Fruit fly (Drosophila melanogaster) whole organism, embryonic: ENCODE measurements around the gene CG11249.
A peak's percentile ranks its signal among the peaks of the same experiment; 100 is the strongest.

Experiments
- CG10147 ChIP-seq: fragments of 200-800 bp; sonication (Bioruptor generic); optimal IDR thresholded peaks from 2 replicates; lab custom pipeline; 2019; ENCODE audit warnings: missing biosample characterization, mild to moderate bottlenecking, missing genetic modification characterization, moderate library complexity
- CG1024 ChIP-seq: fragments of 200-800 bp; sonication (Bioruptor generic); IDR thresholded peaks from 2 replicates; pipeline ENCODE4 v1.3.6; 2022; ENCODE audit warnings: missing biosample characterization, missing genetic modification characterization
- CG10321 ChIP-seq: fragments of 200-800 bp; sonication (Bioruptor generic); IDR thresholded peaks from 2 replicates; pipeline ENCODE4 v1.3.6; 2022; ENCODE audit warnings: missing biosample characterization, missing genetic modification characterization
- CG10462 ChIP-seq: fragments of 200-800 bp; sonication (Bioruptor generic); optimal IDR thresholded peaks from 2 replicates; lab custom pipeline; 2016; ENCODE audit warnings: missing biosample characterization, missing genetic modification characterization
- CG1233 ChIP-seq: fragments of 200-800 bp; sonication (Bioruptor generic); optimal IDR thresholded peaks from 4 replicates; lab custom pipeline; 2018; ENCODE audit warnings: missing biosample characterization, mild to moderate bottlenecking, missing genetic modification characterization
- CG12659 ChIP-seq: fragments of 200-800 bp; sonication (Bioruptor generic); optimal IDR thresholded peaks from 3 replicates; lab custom pipeline; 2017; ENCODE audit warnings: mild to moderate bottlenecking, missing biosample characterization, missing genetic modification reagents, missing genetic modification characterization
- CG13123 ChIP-seq: fragments of 200-800 bp; sonication (Bioruptor generic); optimal IDR thresholded peaks from 2 replicates; lab custom pipeline; 2016; ENCODE audit warnings: missing biosample characterization, missing genetic modification characterization
- CG13424 ChIP-seq: fragments of 200-800 bp; sonication (Bioruptor generic); optimal IDR thresholded peaks from 2 replicates; lab custom pipeline; 2019; ENCODE audit warnings: missing biosample characterization, mild to moderate bottlenecking, missing genetic modification characterization, moderate library complexity
- CG14667 ChIP-seq: fragments of 200-800 bp; sonication (Bioruptor generic); IDR thresholded peaks from 2 replicates; pipeline ENCODE4 v1.3.6; 2022; ENCODE audit warnings: missing biosample characterization, missing genetic modification characterization
- CG15514 ChIP-seq: fragments of 200-800 bp; sonication (Bioruptor generic); optimal IDR thresholded peaks from 3 replicates; lab custom pipeline; 2017; ENCODE audit warnings: missing biosample characterization, missing genetic modification characterization, mild to moderate bottlenecking, moderate library complexity, missing genetic modification reagents
- CG16813 ChIP-seq: fragments of 200-800 bp; sonication (Bioruptor generic); IDR thresholded peaks from 3 replicates; pipeline ENCODE4 v1.3.6; 2022; ENCODE audit warnings: missing biosample characterization, missing genetic modification characterization; ENCODE audit not compliant: partially characterized antibody
- CG17829 ChIP-seq: fragments of 200-800 bp; optimal IDR thresholded peaks from 2 replicates; lab custom pipeline; 2019; ENCODE audit warnings: missing biosample characterization, mild to moderate bottlenecking, missing genetic modification characterization, moderate library complexity
- CG2120 ChIP-seq: fragments of 200-800 bp; sonication (Bioruptor generic); optimal IDR thresholded peaks from 3 replicates; lab custom pipeline; 2016; ENCODE audit warnings: missing biosample characterization, missing genetic modification characterization
- CG30020 ChIP-seq: fragments of 200-800 bp; optimal IDR thresholded peaks from 2 replicates; lab custom pipeline; 2019; ENCODE audit warnings: missing biosample characterization, mild to moderate bottlenecking, missing genetic modification characterization, moderate library complexity
- CG31441 ChIP-seq: fragments of 200-800 bp; sonication (Bioruptor generic); IDR thresholded peaks from 2 replicates; pipeline ENCODE4 v1.3.6; 2022; ENCODE audit warnings: missing biosample characterization, missing genetic modification characterization
- CG34224 ChIP-seq: fragments of 200-800 bp; sonication (Bioruptor generic); IDR thresholded peaks from 3 replicates; pipeline ENCODE4 v1.3.6; 2022; ENCODE audit warnings: missing biosample characterization, missing genetic modification characterization; ENCODE audit not compliant: partially characterized antibody
- CG43689 ChIP-seq: fragments of 200-800 bp; sonication (Bioruptor generic); IDR thresholded peaks from 2 replicates; pipeline ENCODE4 v1.3.6; 2022; ENCODE audit warnings: missing biosample characterization, missing genetic modification characterization
- CG6765 ChIP-seq: fragments of 200-800 bp; sonication (Bioruptor generic); optimal IDR thresholded peaks from 3 replicates; lab custom pipeline; 2017; ENCODE audit warnings: missing biosample characterization, mild to moderate bottlenecking, missing genetic modification characterization
- CG7357 ChIP-seq: fragments of 200-800 bp; sonication (Bioruptor generic); IDR thresholded peaks from 3 replicates; pipeline ENCODE4 v1.3.6; 2022; ENCODE audit warnings: missing biosample characterization, missing genetic modification characterization
- CG7786 ChIP-seq: fragments of 200-800 bp; sonication (Bioruptor generic); optimal IDR thresholded peaks from 2 replicates; lab custom pipeline; 2016; ENCODE audit warnings: missing biosample characterization, missing genetic modification characterization
- CG9797 ChIP-seq: fragments of 200-800 bp; sonication (Bioruptor generic); optimal IDR thresholded peaks from 3 replicates; lab custom pipeline; 2018; ENCODE audit warnings: missing biosample characterization, mild to moderate bottlenecking, missing genetic modification characterization
- CTCF ChIP-seq: fragments of 200-800 bp; sonication (Bioruptor generic); optimal IDR thresholded peaks from 2 replicates; lab custom pipeline; 2017; ENCODE audit warnings: missing biosample characterization, mild to moderate bottlenecking, missing genetic modification characterization, moderate library complexity
- CoRest ChIP-seq: fragments of 200-800 bp; sonication (Bioruptor generic); optimal IDR thresholded peaks from 3 replicates; lab custom pipeline; 2018; ENCODE audit warnings: missing biosample characterization, mild to moderate bottlenecking, missing genetic modification characterization, moderate library complexity
- D19A ChIP-seq: fragments of 200-800 bp; optimal IDR thresholded peaks from 3 replicates; lab custom pipeline; 2019; ENCODE audit warnings: missing biosample characterization, mild to moderate bottlenecking, missing genetic modification characterization, moderate library complexity
- Drgx ChIP-seq: fragments of 200-800 bp; sonication (Bioruptor generic); IDR thresholded peaks from 2 replicates; pipeline ENCODE4 v1.3.6; 2022; ENCODE audit warnings: missing biosample characterization, missing genetic modification characterization
- Ets65A ChIP-seq: fragments of 200-800 bp; sonication (Bioruptor generic); peaks from one replicate; lab custom pipeline; 2016; ENCODE audit warnings: missing biosample characterization, missing genetic modification characterization
- Lhr ChIP-seq: fragments of 200-800 bp; sonication (Bioruptor generic); optimal IDR thresholded peaks from 3 replicates; lab custom pipeline; 2017; ENCODE audit warnings: mild to moderate bottlenecking, missing biosample characterization, missing genetic modification reagents, missing genetic modification characterization
- MESR4 ChIP-seq: fragments of 200-800 bp; sonication (Bioruptor generic); optimal IDR thresholded peaks from 2 replicates; lab custom pipeline; 2018; ENCODE audit warnings: missing biosample characterization, mild to moderate bottlenecking, missing genetic modification characterization, moderate library complexity
- Myb ChIP-seq: fragments of 200-800 bp; sonication (Bioruptor generic); optimal IDR thresholded peaks from 2 replicates; lab custom pipeline; 2016; ENCODE audit warnings: missing biosample characterization, missing genetic modification characterization
- NC2β ChIP-seq: fragments of 200-800 bp; sonication (Bioruptor generic); optimal IDR thresholded peaks from 2 replicates; lab custom pipeline; 2016; ENCODE audit warnings: missing biosample characterization, missing genetic modification characterization
- Ptx1 ChIP-seq: fragments of 200-800 bp; sonication (Bioruptor generic); IDR thresholded peaks from 2 replicates; pipeline ENCODE4 v1.3.6; 2022; ENCODE audit warnings: missing biosample characterization, missing genetic modification characterization
- Rfx ChIP-seq: fragments of 200-800 bp; sonication (Bioruptor generic); IDR thresholded peaks from 2 replicates; pipeline ENCODE4 v1.3.6; 2022; ENCODE audit warnings: missing biosample characterization, missing genetic modification characterization
- Ssrp ChIP-seq: fragments of 200-800 bp; sonication (Bioruptor generic); optimal IDR thresholded peaks from 2 replicates; lab custom pipeline; 2018; ENCODE audit warnings: missing biosample characterization, mild to moderate bottlenecking, missing genetic modification characterization, moderate library complexity
- ac ChIP-seq: fragments of 200-800 bp; sonication (Bioruptor generic); optimal IDR thresholded peaks from 3 replicates; lab custom pipeline; 2017; ENCODE audit warnings: missing biosample characterization, mild to moderate bottlenecking, missing genetic modification characterization
- al ChIP-seq: fragments of 200-800 bp; sonication (Bioruptor generic); IDR thresholded peaks from 2 replicates; pipeline ENCODE4 v1.3.6; 2022; ENCODE audit warnings: missing biosample characterization, missing genetic modification characterization
- cg ChIP-seq: fragments of 200-800 bp; sonication (Bioruptor generic); optimal IDR thresholded peaks from 3 replicates; lab custom pipeline; 2019; ENCODE audit warnings: missing biosample characterization, mild to moderate bottlenecking, missing genetic modification characterization, moderate library complexity
- emc ChIP-seq: fragments of 200-800 bp; sonication (Bioruptor generic); optimal IDR thresholded peaks from 2 replicates; lab custom pipeline; 2016; ENCODE audit warnings: missing biosample characterization, missing genetic modification characterization
- fru ChIP-seq: fragments of >200 bp; optimal IDR thresholded peaks from 2 replicates; lab custom pipeline; 2017
- gce ChIP-seq: fragments of 200-800 bp; sonication (Bioruptor generic); IDR thresholded peaks from 3 replicates; pipeline ENCODE4 v1.3.6; 2022; ENCODE audit warnings: missing biosample characterization, missing genetic modification characterization
- gfzf ChIP-seq: fragments of 200-800 bp; sonication (Bioruptor generic); optimal IDR thresholded peaks from 2 replicates; lab custom pipeline; 2016; ENCODE audit warnings: missing biosample characterization, mild to moderate bottlenecking, missing genetic modification characterization, moderate library complexity
- grau ChIP-seq: fragments of 200-800 bp; optimal IDR thresholded peaks from 3 replicates; lab custom pipeline; 2019; ENCODE audit warnings: missing biosample characterization, mild to moderate bottlenecking, missing genetic modification characterization, moderate library complexity
- lola ChIP-seq, 3 experiments: fragments of >200 bp in 2 of 3; fragments of 200-800 bp in 1 of 3; sonication (Bioruptor generic) in 1 of 3; optimal IDR thresholded peaks; 2 replicates each; lab custom pipeline; 2017 to 2019; ENCODE audit warnings: missing biosample characterization in 3 of 3, missing genetic modification characterization in 3 of 3, mild to moderate bottlenecking in 1 of 3, moderate library complexity in 1 of 3
- lov ChIP-seq, 2 experiments: fragments of 200-800 bp in 1 of 2; fragments of >200 bp in 1 of 2; sonication (Bioruptor generic) in 1 of 2; IDR thresholded peaks in 1 of 2; optimal IDR thresholded peaks in 1 of 2; 2 replicates in 1 of 2; 3 replicates in 1 of 2; pipeline versions ENCODE4 v1.3.6 to Lab custom; 2017 to 2022; ENCODE audit warnings: missing biosample characterization in 1 of 2, missing genetic modification characterization in 1 of 2
- mam ChIP-seq: fragments of 200-800 bp; sonication (Bioruptor generic); optimal IDR thresholded peaks from 3 replicates; lab custom pipeline; 2016; ENCODE audit warnings: missing biosample characterization, missing genetic modification characterization
- sens ChIP-seq: fragments of 200-800 bp; sonication (Bioruptor generic); peaks from one replicate; lab custom pipeline; 2016; ENCODE audit warnings: missing biosample characterization, missing genetic modification characterization
- slp2 ChIP-seq: fragments of 200-800 bp; sonication (Bioruptor generic); optimal IDR thresholded peaks from 2 replicates; lab custom pipeline; 2016; ENCODE audit warnings: missing biosample characterization, missing genetic modification characterization
- sug ChIP-seq: fragments of 200-800 bp; optimal IDR thresholded peaks from 2 replicates; lab custom pipeline; 2019; ENCODE audit warnings: missing biosample characterization, mild to moderate bottlenecking, missing genetic modification characterization, moderate library complexity
- tna ChIP-seq: fragments of 200-800 bp; sonication (Bioruptor generic); IDR thresholded peaks from 2 replicates; pipeline ENCODE4 v1.3.6; 2022; ENCODE audit warnings: missing biosample characterization, missing genetic modification characterization; ENCODE audit not compliant: partially characterized antibody
- vfl ChIP-seq: fragments of 200-800 bp; sonication (Bioruptor generic); optimal IDR thresholded peaks from 2 replicates; lab custom pipeline; 2016; ENCODE audit warnings: missing biosample characterization, missing genetic modification characterization
- vvl ChIP-seq: fragments of 200-800 bp; sonication (Bioruptor generic); IDR thresholded peaks from 2 replicates; pipeline ENCODE4 v1.3.6; 2022; ENCODE audit warnings: missing biosample characterization, missing genetic modification characterization
- zen ChIP-seq: fragments of 200-800 bp; sonication (Bioruptor generic); optimal IDR thresholded peaks from 3 replicates; lab custom pipeline; 2018; ENCODE audit warnings: missing biosample characterization, mild to moderate bottlenecking, missing genetic modification characterization, moderate library complexity

Gene CG11249

dm6 chr3L:21634152-21634689, 37.7 kb upstream of the CG11249 start, which contains the start of gene MED1 (continued):
- no peak for TF ChIP-seq CG1233 (GFP tag; lab: Kevin White, UChicago)
- no peak for TF ChIP-seq slp2 (GFP tag; lab: Kevin White, UChicago)
- TF ChIP-seq tna (GFP tag; lab: Robert Waterston, UW): no peak
- TF ChIP-seq Lhr (GFP tag; lab: Kevin White, UChicago): peak; percentile 17
- no peak for TF ChIP-seq al (GFP tag; lab: Robert Waterston, UW)
- peak; percentile 73 for TF ChIP-seq CG9797 (GFP tag; lab: Kevin White, UChicago)
- TF ChIP-seq MESR4 (GFP tag; lab: Kevin White, UChicago): peak; percentile 89
- no peak for TF ChIP-seq ac (GFP tag; lab: Kevin White, UChicago)
- TF ChIP-seq Ets65A (GFP tag; lab: Kevin White, UChicago): no peak
- peak; percentile 22 for TF ChIP-seq Ssrp (tag; lab: Kevin White, UChicago)
- no peak for TF ChIP-seq CG14667 (GFP tag; lab: Robert Waterston, UW)
- no peak for TF ChIP-seq CG10147
- TF ChIP-seq CG10462 (GFP tag; lab: Kevin White, UChicago): no peak
- no peak for TF ChIP-seq NC2β (GFP tag; lab: Kevin White, UChicago)
- TF ChIP-seq Drgx (GFP tag; lab: Robert Waterston, UW): no peak
- TF ChIP-seq CG31441 (GFP tag; lab: Robert Waterston, UW): no peak
- TF ChIP-seq vvl: no peak; the same call in 1 of the 2 replicates
- TF ChIP-seq lola (GFP tag; optimal IDR thresholded peaks at IDR 0.05; lab: Kevin White, UChicago): no peak
- no peak for TF ChIP-seq sens (GFP tag; lab: Kevin White, UChicago)
- TF ChIP-seq CG15514 (GFP tag; lab: Kevin White, UChicago): peak; percentile 49
- TF ChIP-seq fru (lab: Kevin White, UChicago): no peak
- TF ChIP-seq gfzf (GFP tag; lab: Kevin White, UChicago): peak; percentile 75
- TF ChIP-seq CG30020: peak; percentile 92
- TF ChIP-seq sug (tag; lab: Kevin White, UChicago): peak; percentile 14
- TF ChIP-seq mam (GFP tag; lab: Kevin White, UChicago): peak; percentile 6
- peak; percentile 93 for TF ChIP-seq CG7357
- TF ChIP-seq CG10321 (GFP tag; lab: Robert Waterston, UW): no peak
- no peak for TF ChIP-seq D19A (tag; lab: Kevin White, UChicago)
- TF ChIP-seq CTCF: no peak
- peak; percentile 3 for TF ChIP-seq CG2120 (GFP tag; lab: Kevin White, UChicago)
- TF ChIP-seq emc: no peak
- peak; percentile 50 for TF ChIP-seq CG1024 (GFP tag; lab: Robert Waterston, UW)
- no peak for TF ChIP-seq CG16813
- no peak for TF ChIP-seq CG13424 (tag; lab: Kevin White, UChicago)
- no peak for TF ChIP-seq CG13123
- no peak for TF ChIP-seq lov (optimal IDR thresholded peaks at IDR 0.05; lab: Kevin White, UChicago)
- TF ChIP-seq lov (GFP tag; IDR thresholded peaks at IDR 0.05; lab: Robert Waterston, UW): no peak
- TF ChIP-seq CG7786: no peak
- TF ChIP-seq CG43689 (GFP tag; lab: Robert Waterston, UW): no peak
- TF ChIP-seq grau (tag; lab: Kevin White, UChicago): peak; percentile 15
- no peak for TF ChIP-seq CG34224 (GFP tag; lab: Robert Waterston, UW)
- no peak for TF ChIP-seq cg (GFP tag; lab: Kevin White, UChicago)
- peak; percentile 18 for TF ChIP-seq Myb (GFP tag; lab: Kevin White, UChicago)
- peak; percentile 16; the same call in 1 of the 2 replicates for TF ChIP-seq Ptx1 (GFP tag; lab: Robert Waterston, UW)
- peak; percentile 59 for TF ChIP-seq CG12659 (GFP tag; lab: Kevin White, UChicago)
- TF ChIP-seq vfl: no peak
- TF ChIP-seq CoRest (tag; lab: Kevin White, UChicago): peak; percentile 31
- no peak for TF ChIP-seq gce (GFP tag; lab: Robert Waterston, UW)
- TF ChIP-seq Rfx: peak; percentile 39; the same call in 1 of the 2 replicates
- TF ChIP-seq CG6765 (GFP tag; lab: Kevin White, UChicago): no peak
- TF ChIP-seq zen (tag; lab: Kevin White, UChicago): peak; percentile 29
- peak; percentile 30 for TF ChIP-seq CG17829 (tag; lab: Kevin White, UChicago)
